Worm (Caenorhabditis elegans): ENCODE measurements around the gene K08H2.5.
A peak's percentile ranks its signal among the peaks of the same experiment; 100 is the strongest.

DNA sequence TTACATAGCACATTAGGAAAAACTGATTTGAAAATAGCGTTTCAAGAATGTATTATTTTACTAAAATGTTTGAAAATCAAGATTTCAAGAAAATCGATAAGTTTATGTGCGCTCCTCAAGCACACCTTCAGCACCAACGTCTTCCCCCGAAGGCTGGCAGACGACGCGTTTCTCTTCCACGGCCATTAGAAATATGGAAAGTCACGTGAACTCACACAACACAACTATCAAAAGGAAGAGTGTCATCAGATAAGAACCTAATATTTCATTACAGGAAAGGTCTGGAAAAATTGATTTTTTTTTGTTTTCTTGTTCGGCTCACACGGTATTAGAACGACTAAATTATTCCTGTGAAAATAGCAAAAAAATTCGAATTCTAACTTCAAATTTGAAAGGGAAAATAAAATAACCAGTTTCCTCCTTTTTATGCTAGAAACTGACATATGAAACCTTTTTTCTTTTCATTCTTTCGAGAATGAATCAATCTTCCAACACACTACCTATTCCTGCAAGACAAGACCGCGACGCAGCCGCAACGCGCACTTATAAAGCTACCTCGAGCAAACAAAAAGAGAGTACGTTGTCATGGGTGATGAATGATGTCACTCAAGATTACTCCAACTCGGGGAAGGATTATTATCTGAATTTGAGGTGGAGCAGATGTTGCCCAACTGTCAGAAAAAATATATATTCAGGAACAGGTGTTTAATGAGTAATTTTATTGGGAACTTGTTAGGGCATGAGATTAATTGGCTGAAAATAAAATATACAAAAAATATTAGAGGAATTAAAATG, 16.8 kb downstream of the K08H2.5 start:
- TF ChIP-seq aha-1 (tag), result no peak
- TF ChIP-seq nhr-77 (tag; optimal IDR thresholded peaks at IDR 0.05), result no peak
- TF ChIP-seq mxl-3 (GFP tag; optimal IDR thresholded peaks at IDR 0.05), result peak; percentile 34
- no peak for TF ChIP-seq ztf-11 (tag; optimal IDR thresholded peaks at IDR 0.05)
- no peak for TF ChIP-seq ama-1 (optimal IDR thresholded peaks at IDR 0.05)
- no peak for TF ChIP-seq nhr-76 (tag; optimal IDR thresholded peaks at IDR 0.05)

Data from whole organism, L4 larva.